Fruit fly (Drosophila melanogaster): ENCODE data around the gene Sox21b.

Sox21b gene

DNA sequence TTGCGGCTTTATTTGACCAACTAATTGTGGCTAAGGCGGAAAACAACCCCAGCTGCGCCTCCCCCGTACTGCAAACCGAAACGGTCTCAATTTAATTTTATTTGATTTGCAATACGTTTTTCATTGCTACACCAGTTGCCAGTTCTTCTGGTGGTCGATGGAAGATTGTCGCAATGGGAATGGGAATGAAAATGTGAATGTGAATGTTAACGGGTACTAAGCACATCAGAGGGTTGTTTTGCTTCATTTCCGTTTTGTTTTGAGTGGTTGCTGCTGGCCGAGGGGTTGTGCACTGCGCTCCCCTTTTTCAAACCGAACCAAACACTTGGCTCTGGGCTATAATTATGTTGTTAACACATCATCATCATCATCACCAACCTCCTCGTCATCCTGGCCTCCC, 17.0 kb downstream of the Sox21b start (continued):
- TF ChIP-seq CG18599 (GFP tag; optimal IDR thresholded peaks at IDR 0.05): no peak

DNA sequence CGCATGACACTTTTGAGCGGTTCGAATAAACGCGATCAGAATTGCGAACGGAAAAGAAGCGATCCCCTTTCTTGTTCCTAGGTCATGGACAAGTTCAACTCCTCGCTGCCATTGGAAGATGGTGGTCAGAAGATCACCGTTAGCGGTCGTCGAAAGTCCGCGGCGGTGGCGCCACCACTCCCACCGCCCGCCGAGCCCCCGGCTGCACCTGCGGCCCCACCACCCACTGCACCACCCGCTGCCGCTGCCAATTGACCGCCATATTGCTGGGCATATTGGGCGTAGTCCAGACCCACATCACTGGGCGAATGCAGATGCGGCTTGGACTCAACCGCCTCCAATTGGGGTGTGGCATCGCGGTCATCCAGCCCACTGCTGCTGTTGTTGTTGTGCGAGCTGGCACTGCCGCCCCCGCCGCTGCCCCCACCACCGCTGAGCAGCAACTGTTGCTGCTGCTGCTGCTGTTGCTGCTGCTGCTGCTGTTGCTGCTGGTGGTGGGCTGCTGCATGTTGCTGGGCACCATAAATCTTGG, 18.2 kb downstream of the Sox21b start:
- TF ChIP-seq dan (GFP tag; IDR thresholded peaks at IDR 0.05) (no peak), Med (GFP tag) (peak; percentile 57), CG4360 (GFP tag; IDR thresholded peaks at IDR 0.05) (0 out of 2 replicates have a peak, but pooled peaks have one; percentile 37), chm (GFP tag; IDR thresholded peaks at IDR 0.05) (no peak), CG11504 (tag; optimal IDR thresholded peaks at IDR 0.05) (no peak), Scr (GFP tag; IDR thresholded peaks at IDR 0.05; ENCODE audit: partially characterized antibody) (no peak), CG3281 (GFP tag; optimal IDR thresholded peaks at IDR 0.05) (no peak), CG11247 (GFP tag; IDR thresholded peaks at IDR 0.05) (no peak), Max (GFP tag; optimal IDR thresholded peaks at IDR 0.05) (no peak), Elba2 (GFP tag; optimal IDR thresholded peaks at IDR 0.05) (no peak), CG2678 (tag; optimal IDR thresholded peaks at IDR 0.05) (no peak), CG15073 (GFP tag; optimal IDR thresholded peaks at IDR 0.05) (no peak), CG9215 (GFP tag; IDR thresholded peaks at IDR 0.05) (0 out of 2 replicates have a peak, but pooled peaks have one; percentile 14), gce (GFP tag; IDR thresholded peaks at IDR 0.05) (no peak), CG10147 (GFP tag; optimal IDR thresholded peaks at IDR 0.05) (no peak), CG3838 (GFP tag; optimal IDR thresholded peaks at IDR 0.05) (no peak), CG7372 (GFP tag; IDR thresholded peaks at IDR 0.05) (no peak), E2f1 (GFP tag; IDR thresholded peaks at IDR 0.05) (no peak), CG15514 (GFP tag; optimal IDR thresholded peaks at IDR 0.05) (no peak), Dref (GFP tag; IDR thresholded peaks at IDR 0.05) (no peak), CG4328 (GFP tag; optimal IDR thresholded peaks at IDR 0.05) (no peak), CG4820 (GFP tag; optimal IDR thresholded peaks at IDR 0.05) (no peak), knrl (GFP tag; IDR thresholded peaks at IDR 0.05; ENCODE audit: partially characterized antibody) (no peak), Fer3 (tag; optimal IDR thresholded peaks at IDR 0.05) (no peak), CG10543 (GFP tag; optimal IDR thresholded peaks at IDR 0.05) (no peak), ems (GFP tag; optimal IDR thresholded peaks at IDR 0.05) (no peak), stc (GFP tag; IDR thresholded peaks at IDR 0.05) (no peak), CG3995 (GFP tag; optimal IDR thresholded peaks at IDR 0.05) (no peak), gfzf (GFP tag; optimal IDR thresholded peaks at IDR 0.05) (no peak), CG10959 (GFP tag; IDR thresholded peaks at IDR 0.05) (no peak), CG6654 (GFP tag; optimal IDR thresholded peaks at IDR 0.05) (no peak), Ets65A (GFP tag) (peak; percentile 62), kni (GFP tag; optimal IDR thresholded peaks at IDR 0.05) (no peak), MTF-1 (GFP tag; optimal IDR thresholded peaks at IDR 0.05; ENCODE audit: borderline replicate concordance) (no peak), CG10209 (GFP tag; optimal IDR thresholded peaks at IDR 0.05) (no peak), vnd (GFP tag; IDR thresholded peaks at IDR 0.05; ENCODE audit: partially characterized antibody) (no peak), Hr39 (optimal IDR thresholded peaks at IDR 0.05) (peak; percentile 51), H2.0 (GFP tag; IDR thresholded peaks at IDR 0.05) (no peak), CG13424 (tag; optimal IDR thresholded peaks at IDR 0.05) (no peak), bigmax (GFP tag; optimal IDR thresholded peaks at IDR 0.05) (no peak), CG16779 (GFP tag; IDR thresholded peaks at IDR 0.05) (0 out of 2 replicates have a peak, but pooled peaks have one; percentile 21), unpg (GFP tag; optimal IDR thresholded peaks at IDR 0.05) (no peak), emc (GFP tag; optimal IDR thresholded peaks at IDR 0.05) (no peak), CG5180 (GFP tag; optimal IDR thresholded peaks at IDR 0.05) (no peak), Chrac-16 (GFP tag; optimal IDR thresholded peaks at IDR 0.05) (no peak), jing (GFP tag; optimal IDR thresholded peaks at IDR 0.05) (no peak), tgo (GFP tag; IDR thresholded peaks at IDR 0.05) (no peak)
